Worm (Caenorhabditis elegans): ENCODE measurements around the gene nep-25.

- no peak for TF ChIP-seq lsy-2 (tag; optimal IDR thresholded peaks at IDR 0.05)
- TF ChIP-seq snpc-4 (tag; optimal IDR thresholded peaks at IDR 0.05): no peak
- TF ChIP-seq nhr-237 (tag; optimal IDR thresholded peaks at IDR 0.05): no peak
- no peak for TF ChIP-seq nhr-76 (tag; optimal IDR thresholded peaks at IDR 0.05)
- no peak for TF ChIP-seq unc-62 (GFP tag; optimal IDR thresholded peaks at IDR 0.05)
- no peak for TF ChIP-seq pha-4 (tag; optimal IDR thresholded peaks at IDR 0.05)
- no peak for TF ChIP-seq lin-13 (tag; optimal IDR thresholded peaks at IDR 0.05)
- TF ChIP-seq ztf-11 (tag; optimal IDR thresholded peaks at IDR 0.05): no peak
- no peak for TF ChIP-seq zip-8 (tag; optimal IDR thresholded peaks at IDR 0.05)
- TF ChIP-seq nhr-28 (tag; optimal IDR thresholded peaks at IDR 0.05): no peak
- TF ChIP-seq unc-39 (tag; optimal IDR thresholded peaks at IDR 0.05): no peak
- no peak for TF ChIP-seq unc-120 (tag; optimal IDR thresholded peaks at IDR 0.05; ENCODE audit: poor library complexity, severe bottlenecking)
- no peak for TF ChIP-seq sptf-1 (tag; optimal IDR thresholded peaks at IDR 0.05)
Measured at ce11 chrII:5797348-5797977, 44.6 kb upstream of the nep-25 start, which contains the start of the genes msp-63 and msp-142.
